Worm (Caenorhabditis elegans): ENCODE results near the gene clc-2.

ce11 chrX:7478476-7478875 lies 47.2 kb downstream of the clc-2 start:
- TF ChIP-seq zag-1 (tag; optimal IDR thresholded peaks at IDR 0.05) (peak; percentile 31), nhr-11 (tag; optimal IDR thresholded peaks at IDR 0.05) (no peak)
